Worm (Caenorhabditis elegans) whole organism, midembryonic: Measurements from ENCODE around the gene fbxa-143.

ENCODE experiments used
- T22C8.4 ChIP-seq: fragments of 200-800 bp; sonication (Bioruptor generic); IDR thresholded peaks from 2 replicates; pipeline ENCODE4 v1.3.6; 2022; ENCODE audit warnings: missing genetic modification characterization, missing compliant biosample characterization
- cog-1 ChIP-seq: sonication (generic microtip); optimal IDR thresholded peaks from 2 replicates; lab custom pipeline; 2016; ENCODE audit warnings: missing genetic modification characterization, missing compliant biosample characterization
- flt-1 ChIP-seq: fragments of 200-800 bp; sonication (Bioruptor generic); IDR thresholded peaks from 2 replicates; pipeline ENCODE4 v1.3.6; 2022; ENCODE audit warnings: missing genetic modification characterization, missing compliant biosample characterization
- klf-2 ChIP-seq: fragments of 200-800 bp; sonication (Bioruptor generic); conservative IDR thresholded peaks from 2 replicates; pipeline ENCODE4 v1.3.6; 2022; ENCODE audit warnings: missing genetic modification reagents, missing genetic modification characterization, missing compliant biosample characterization
- med-1 ChIP-seq: sonication (generic microtip); optimal IDR thresholded peaks from 2 replicates; lab custom pipeline; 2017; ENCODE audit warnings: missing genetic modification characterization, mild to moderate bottlenecking, missing compliant biosample characterization, antibody characterized with exemption, missing genetic modification reagents; ENCODE audit not compliant: insufficient read depth
- tab-1 ChIP-seq: fragments of 200-800 bp; sonication (Bioruptor generic); IDR thresholded peaks from 2 replicates; pipeline ENCODE4 v1.3.6; 2022; ENCODE audit warnings: missing genetic modification characterization, missing compliant biosample characterization
- ztf-23 ChIP-seq: fragments of 200-800 bp; sonication (Bioruptor generic); IDR thresholded peaks from 2 replicates; pipeline ENCODE4 v1.3.6; 2022; ENCODE audit warnings: missing genetic modification reagents, missing genetic modification characterization, missing compliant biosample characterization
- ztf-29 ChIP-seq: fragments of 200-800 bp; sonication (Bioruptor generic); IDR thresholded peaks from 2 replicates; pipeline ENCODE4 v1.3.6; 2022; ENCODE audit warnings: missing genetic modification reagents, missing genetic modification characterization, missing compliant biosample characterization

DNA sequence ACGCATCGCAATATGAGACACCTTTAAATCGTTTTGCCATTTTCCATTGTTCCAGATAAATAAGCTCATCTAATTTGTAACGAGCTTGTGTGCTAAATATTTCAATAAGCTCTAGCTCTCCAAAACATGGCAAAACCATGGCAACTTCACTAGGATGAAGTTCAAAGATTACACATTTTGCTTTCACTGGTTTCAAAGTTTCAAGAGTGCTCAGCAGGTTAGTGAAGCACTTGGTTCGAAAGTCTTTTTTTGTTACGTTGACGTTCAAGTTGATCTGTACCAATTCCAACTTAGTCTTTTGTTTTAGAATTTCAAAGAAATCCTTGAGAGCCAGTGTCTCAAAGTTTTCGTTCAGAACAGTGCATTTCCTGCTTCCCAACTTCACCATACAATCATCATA is 15.1 kb upstream of the fbxa-143 start, which contains the start of gene fbxa-18:
- TF ChIP-seq ztf-23 (GFP tag; lab: Robert Waterston, UW) (no peak), med-1 (no peak), T22C8.4 (GFP tag; lab: Robert Waterston, UW) (no peak), flt-1 (GFP tag; lab: Robert Waterston, UW) (no peak), klf-2 (GFP tag; lab: Robert Waterston, UW) (no peak), tab-1 (no peak), cog-1 (tag; lab: Kevin White, UChicago) (no peak), ztf-29 (GFP tag; lab: Robert Waterston, UW) (no peak)
